Worm (Caenorhabditis elegans): ENCODE measurements around the gene clec-256.

- TF ChIP-seq pha-4 (tag; optimal IDR thresholded peaks at IDR 0.05), result no peak
- TF ChIP-seq lin-13 (tag; optimal IDR thresholded peaks at IDR 0.05), result no peak
- no peak for TF ChIP-seq nhr-237 (tag; optimal IDR thresholded peaks at IDR 0.05)
- TF ChIP-seq mep-1 (tag; optimal IDR thresholded peaks at IDR 0.05), result no peak
- TF ChIP-seq snpc-4 (tag; optimal IDR thresholded peaks at IDR 0.05), result no peak
- TF ChIP-seq tbx-8 (GFP tag; optimal IDR thresholded peaks at IDR 0.05), result no peak
- no peak for TF ChIP-seq unc-62 (GFP tag; optimal IDR thresholded peaks at IDR 0.05)
- TF ChIP-seq ceh-83 (GFP tag; optimal IDR thresholded peaks at IDR 0.05), result no peak
Measured at ce11 chrV:18731579-18732041, 39.9 kb upstream of the clec-256 start, which contains the start of the genes asp-18 and scl-19.
